Worm (Caenorhabditis elegans) whole organism, young adult: ENCODE measurements around the gene Y44A6D.1.

Experiments
- B0035.1 ChIP-seq: sonication (generic microtip); optimal IDR thresholded peaks from 2 replicates; lab custom pipeline; 2016; ENCODE audit warnings: missing genetic modification characterization, mild to moderate bottlenecking, missing compliant biosample characterization, missing genotype, missing genetic modification reagents
- C06A6.2 ChIP-seq: fragments of 200-800 bp; sonication (Bioruptor generic); conservative IDR thresholded peaks from 2 replicates; pipeline ENCODE4 v1.3.6; 2022; ENCODE audit warnings: missing genetic modification characterization, missing compliant biosample characterization
- D2030.7 ChIP-seq: fragments of 200-800 bp; sonication (Bioruptor generic); IDR thresholded peaks from 2 replicates; pipeline ENCODE4 v1.3.6; 2022; ENCODE audit warnings: missing genetic modification reagents, missing genetic modification characterization, missing compliant biosample characterization
- F23B12.7 ChIP-seq: sonication (generic microtip); optimal IDR thresholded peaks from 2 replicates; lab custom pipeline; 2017; ENCODE audit warnings: missing genetic modification characterization, mild to moderate bottlenecking, missing compliant biosample characterization, antibody characterized with exemption, moderate library complexity; ENCODE audit not compliant: insufficient read depth
- F33H1.4 ChIP-seq: fragments of 200-800 bp; sonication (Bioruptor generic); IDR thresholded peaks from 2 replicates; pipeline ENCODE4 v1.3.6; 2022; ENCODE audit warnings: missing genetic modification reagents, missing genetic modification characterization, missing compliant biosample characterization
- F37B4.10 ChIP-seq: fragments of 200-800 bp; sonication (Bioruptor generic); IDR thresholded peaks from 2 replicates; pipeline ENCODE4 v1.3.6; 2022; ENCODE audit warnings: missing genetic modification characterization, missing compliant biosample characterization
- F49E8.2 ChIP-seq: sonication (generic microtip); optimal IDR thresholded peaks from 3 replicates; lab custom pipeline; 2017; ENCODE audit warnings: missing genetic modification characterization, mild to moderate bottlenecking, missing compliant biosample characterization, antibody characterized with exemption, moderate library complexity; ENCODE audit not compliant: insufficient read depth
- K12H6.12 ChIP-seq: fragments of 200-800 bp; sonication (Bioruptor generic); optimal IDR thresholded peaks from 2 replicates; lab custom pipeline; 2018; ENCODE audit warnings: mild to moderate bottlenecking, missing genetic modification characterization, missing compliant biosample characterization
- Y95B8A.8 ChIP-seq: fragments of 200-800 bp; sonication (Bioruptor generic); IDR thresholded peaks from 2 replicates; pipeline ENCODE4 v1.3.6; 2022; ENCODE audit warnings: missing genetic modification reagents, missing genetic modification characterization, missing compliant biosample characterization
- aptf-2 ChIP-seq: fragments of 200-800 bp; sonication (Bioruptor generic); conservative IDR thresholded peaks from 2 replicates; pipeline ENCODE4 v1.3.6; 2022; ENCODE audit warnings: missing genetic modification reagents, missing genetic modification characterization, missing compliant biosample characterization
- ceh-91 ChIP-seq: fragments of 200-800 bp; sonication (Bioruptor generic); IDR thresholded peaks from 2 replicates; pipeline ENCODE4 v1.3.6; 2022; ENCODE audit warnings: missing genetic modification reagents, missing genetic modification characterization, missing compliant biosample characterization
- chd-7 ChIP-seq: sonication (generic microtip); optimal IDR thresholded peaks from 2 replicates; lab custom pipeline; 2016; ENCODE audit warnings: mild to moderate bottlenecking, missing genetic modification characterization, moderate library complexity, missing compliant biosample characterization
- die-1 ChIP-seq: sonication (generic microtip); optimal IDR thresholded peaks from 2 replicates; lab custom pipeline; 2016; ENCODE audit warnings: missing genotype, mild to moderate bottlenecking, missing genetic modification characterization, missing compliant biosample characterization
- dpff-1 ChIP-seq: sonication (generic microtip); optimal IDR thresholded peaks from 2 replicates; lab custom pipeline; 2017; ENCODE audit warnings: mild to moderate bottlenecking, missing genetic modification characterization, missing compliant biosample characterization
- egl-18 ChIP-seq: fragments of 200-800 bp; sonication (Bioruptor generic); IDR thresholded peaks from 2 replicates; pipeline ENCODE4 v1.3.6; 2022; ENCODE audit warnings: missing genetic modification reagents, missing genetic modification characterization, missing compliant biosample characterization
- ets-4 ChIP-seq: fragments of 200-800 bp; sonication (Bioruptor generic); optimal IDR thresholded peaks from 2 replicates; lab custom pipeline; 2018; ENCODE audit warnings: mild to moderate bottlenecking, missing genetic modification characterization, missing compliant biosample characterization
- him-1 ChIP-seq: sonication (generic microtip); optimal IDR thresholded peaks from 2 replicates; lab custom pipeline; 2016; ENCODE audit warnings: missing genotype, missing genetic modification reagents, missing genetic modification characterization, missing compliant biosample characterization
- hlh-26 ChIP-seq: fragments of 200-800 bp; sonication (Bioruptor generic); conservative IDR thresholded peaks from 2 replicates; pipeline ENCODE4 v1.3.6; 2022; ENCODE audit warnings: missing genetic modification reagents, missing genetic modification characterization, missing compliant biosample characterization
- hmg-1.2 ChIP-seq: fragments of 200-800 bp; sonication (Bioruptor generic); IDR thresholded peaks from 2 replicates; pipeline ENCODE4 v1.3.6; 2022; ENCODE audit warnings: missing genetic modification reagents, missing genetic modification characterization, missing compliant biosample characterization
- lin-35 ChIP-seq, 3 experiments: fragments of 150-350 bp in 2 of 3; sonication (generic microtip) in 1 of 3; optimal IDR thresholded peaks; 2 replicates each; lab custom pipeline; 2014 to 2018; ENCODE audit warnings: missing biosample characterization in 3 of 3, missing genetic modification characterization in 3 of 3, missing genetic modification reagents in 3 of 3
- lir-1 ChIP-seq: fragments of 200-800 bp; sonication (Bioruptor generic); conservative IDR thresholded peaks from 2 replicates; pipeline ENCODE4 v1.3.6; 2022; ENCODE audit warnings: missing genetic modification reagents, missing genetic modification characterization, missing compliant biosample characterization
- madf-3 ChIP-seq: fragments of 200-800 bp; sonication (Bioruptor generic); IDR thresholded peaks from 2 replicates; pipeline ENCODE4 v1.3.6; 2022; ENCODE audit warnings: missing genetic modification reagents, missing genetic modification characterization, missing compliant biosample characterization
- madf-8 ChIP-seq: fragments of 200-800 bp; sonication (Bioruptor generic); conservative IDR thresholded peaks from 2 replicates; pipeline ENCODE4 v1.3.6; 2022; ENCODE audit warnings: missing genetic modification reagents, missing genetic modification characterization, missing compliant biosample characterization
- mcd-1 ChIP-seq: fragments of 200-800 bp; sonication (Bioruptor generic); IDR thresholded peaks from 2 replicates; pipeline ENCODE4 v1.3.6; 2022; ENCODE audit warnings: missing genetic modification reagents, missing genetic modification characterization, missing compliant biosample characterization
- mxl-1 ChIP-seq: sonication (generic microtip); optimal IDR thresholded peaks from 2 replicates; lab custom pipeline; 2016; ENCODE audit warnings: missing genetic modification characterization, missing compliant biosample characterization
- nfya-1 ChIP-seq: sonication (generic microtip); optimal IDR thresholded peaks from 2 replicates; lab custom pipeline; 2017; ENCODE audit warnings: antibody characterized with exemption, missing compliant biosample characterization, missing genetic modification characterization, borderline replicate concordance; ENCODE audit not compliant: insufficient read depth
- nhr-90 ChIP-seq: sonication (generic microtip); optimal IDR thresholded peaks from 2 replicates; lab custom pipeline; 2016; ENCODE audit warnings: missing genotype, mild to moderate bottlenecking, missing genetic modification characterization, missing compliant biosample characterization
- pbrm-1 ChIP-seq: fragments of 200-800 bp; sonication (Bioruptor generic); IDR thresholded peaks from 2 replicates; pipeline ENCODE4 v1.3.6; 2022; ENCODE audit warnings: missing genetic modification reagents, missing genetic modification characterization, missing compliant biosample characterization
- rpc-1 ChIP-seq, 2 experiments: fragments of 150-350 bp in 1 of 2; sonication (generic microtip) in 1 of 2; optimal IDR thresholded peaks; 2 replicates each; lab custom pipeline; 2014 to 2018; ENCODE audit warnings: missing biosample characterization in 1 of 2, missing genetic modification characterization in 1 of 2, missing genetic modification reagents in 1 of 2, missing genotype in 1 of 2
- snpc-1.3 ChIP-seq: sonication (generic microtip); optimal IDR thresholded peaks from 2 replicates; lab custom pipeline; 2017; ENCODE audit warnings: missing genetic modification characterization, mild to moderate bottlenecking, missing compliant biosample characterization, antibody characterized with exemption, moderate library complexity, missing genotype, missing genetic modification reagents; ENCODE audit not compliant: insufficient read depth
- snpc-3.4 ChIP-seq: sonication (generic microtip); optimal IDR thresholded peaks from 2 replicates; lab custom pipeline; 2017; ENCODE audit warnings: missing genetic modification characterization, mild to moderate bottlenecking, missing compliant biosample characterization, antibody characterized with exemption, moderate library complexity, missing genotype, missing genetic modification reagents
- snpc-4 ChIP-seq, 5 experiments: fragments of 150-350 bp in 1 of 5; sonication (generic microtip) in 4 of 5; optimal IDR thresholded peaks; 2 replicates each; lab custom pipeline; 2014 to 2018; ENCODE audit warnings: missing genetic modification characterization in 5 of 5, missing biosample characterization in 3 of 5, antibody characterized with exemption in 2 of 5, mild to moderate bottlenecking in 2 of 5, missing compliant biosample characterization in 2 of 5, missing genotype in 2 of 5, moderate library complexity in 2 of 5, missing genetic modification reagents in 1 of 5
- somi-1 ChIP-seq: fragments of 200-800 bp; sonication (Bioruptor generic); optimal IDR thresholded peaks from 2 replicates; lab custom pipeline; 2018; ENCODE audit warnings: mild to moderate bottlenecking, missing genetic modification characterization, missing compliant biosample characterization
- tbp1 ChIP-seq: fragments of 200-800 bp; sonication (Bioruptor generic); optimal IDR thresholded peaks from 2 replicates; lab custom pipeline; 2018; ENCODE audit warnings: mild to moderate bottlenecking, missing genetic modification characterization, missing compliant biosample characterization
- unc-130 ChIP-seq: sonication (generic microtip); optimal IDR thresholded peaks from 2 replicates; lab custom pipeline; 2016; ENCODE audit warnings: missing genetic modification reagents, missing genetic modification characterization, missing compliant biosample characterization
- zfh-2 ChIP-seq: fragments of 200-800 bp; sonication (Bioruptor generic); conservative IDR thresholded peaks from 2 replicates; pipeline ENCODE4 v1.3.6; 2022; ENCODE audit warnings: missing genetic modification reagents, missing genetic modification characterization, missing compliant biosample characterization
- ztf-25 ChIP-seq: fragments of 200-800 bp; sonication (Bioruptor generic); IDR thresholded peaks from 2 replicates; pipeline ENCODE4 v1.3.6; 2022; ENCODE audit warnings: missing genetic modification reagents, missing genetic modification characterization, missing compliant biosample characterization
- ztf-26 ChIP-seq: sonication (generic microtip); optimal IDR thresholded peaks from 2 replicates; lab custom pipeline; 2017; ENCODE audit warnings: missing genetic modification characterization, missing compliant biosample characterization
- ztf-3 ChIP-seq: fragments of 200-800 bp; sonication (Bioruptor generic); optimal IDR thresholded peaks from 2 replicates; lab custom pipeline; 2018; ENCODE audit warnings: mild to moderate bottlenecking, missing genetic modification characterization, missing compliant biosample characterization
- ztf-6 ChIP-seq: fragments of 200-800 bp; sonication (Bioruptor generic); IDR thresholded peaks from 2 replicates; pipeline ENCODE4 v1.3.6; 2022; ENCODE audit warnings: missing genetic modification reagents, missing genetic modification characterization, missing compliant biosample characterization

Y44A6D.1 gene

DNA sequence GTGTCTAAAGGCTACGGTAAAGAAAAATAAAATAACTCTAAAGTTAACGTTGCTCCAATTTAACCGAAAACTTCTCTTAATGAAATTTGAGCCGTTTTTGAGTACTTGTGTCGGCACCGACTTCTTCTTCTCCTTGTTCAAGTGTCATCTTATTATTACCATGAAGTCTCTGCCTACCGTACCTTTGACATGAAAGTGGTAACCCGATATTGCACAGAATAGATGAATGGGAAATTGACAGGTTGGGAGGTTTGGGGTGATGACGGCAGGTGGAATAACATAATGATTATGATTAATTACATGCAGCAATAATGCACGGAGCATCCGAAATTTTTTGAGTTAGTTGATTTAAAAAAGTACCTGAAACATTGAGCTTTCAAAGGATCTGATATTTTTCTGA lies 43.0 kb downstream of the Y44A6D.1 start (continued):
- TF ChIP-seq snpc-1.3 (tag; lab: Kevin White, UChicago): no peak
- no peak for TF ChIP-seq madf-8 (GFP tag; lab: Robert Waterston, UW)
- no peak for TF ChIP-seq nhr-90 (tag; lab: Kevin White, UChicago)
- no peak for TF ChIP-seq pbrm-1 (GFP tag; lab: Robert Waterston, UW)

DNA sequence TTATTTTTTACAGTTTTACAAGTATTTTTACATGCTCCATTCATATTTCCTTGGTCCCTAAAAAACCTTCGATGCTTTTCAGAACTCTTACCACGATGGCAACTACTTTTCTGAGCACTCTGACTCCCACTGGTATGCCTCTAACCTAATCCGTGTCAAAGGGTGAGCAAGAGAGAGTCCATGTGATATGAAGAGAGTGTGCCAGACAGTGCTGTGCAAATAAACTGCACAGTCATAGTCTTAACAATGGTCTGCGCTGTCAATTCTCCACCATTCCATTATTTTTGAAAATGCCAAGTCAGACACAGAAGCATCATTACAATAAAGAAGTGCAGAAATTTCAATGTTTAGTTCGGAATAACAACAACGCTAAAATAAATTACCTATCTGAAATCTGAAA lies 44.6 kb downstream of the Y44A6D.1 start:
- no peak for TF ChIP-seq nfya-1 (tag; lab: Kevin White, UChicago)
- no peak for TF ChIP-seq ztf-26 (tag; lab: Kevin White, UChicago)
- TF ChIP-seq hlh-26: no peak
- TF ChIP-seq snpc-4 (GFP tag; optimal IDR thresholded peaks at IDR 0.05; lab: Kevin White, UChicago): no peak
- TF ChIP-seq snpc-4 (tag; optimal IDR thresholded peaks at IDR 0.05; lab: Kevin White, UChicago): no peak
- TF ChIP-seq ceh-91 (GFP tag; lab: Robert Waterston, UW): no peak
- no peak for TF ChIP-seq madf-8 (GFP tag; lab: Robert Waterston, UW)
- no peak for TF ChIP-seq ztf-3 (GFP tag; lab: Kevin White, UChicago)

DNA sequence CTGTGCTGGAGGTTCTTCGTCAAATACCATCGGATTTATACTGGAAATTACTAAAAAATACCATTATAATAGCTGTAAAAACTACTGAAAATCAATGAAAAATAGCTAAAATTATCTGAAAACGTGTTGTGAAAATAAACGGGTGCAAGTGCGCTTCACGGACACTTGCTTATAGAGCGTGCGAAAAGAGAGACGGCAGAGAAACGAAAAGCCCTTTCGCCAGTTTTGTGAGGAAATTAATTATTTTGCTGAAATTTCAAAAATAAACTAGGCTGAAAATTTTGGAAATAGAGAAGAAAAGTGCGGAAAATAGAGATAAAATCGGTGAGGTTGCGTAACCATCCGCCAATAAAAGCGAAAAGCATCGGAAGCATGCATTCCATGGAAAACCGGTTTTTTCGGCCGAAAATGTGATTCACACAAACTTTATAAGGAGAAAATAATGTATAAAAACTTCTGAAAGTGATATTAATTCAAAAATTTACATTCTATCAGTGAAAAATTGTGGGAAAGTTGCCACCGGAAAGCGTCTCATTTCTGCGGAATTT lies 45.5 kb downstream of the Y44A6D.1 start, which contains the start of gene dnj-25:
dnj-25 (minus strand) TSS at position 57 of the 548 bp plus-strand sequence.
- TF ChIP-seq B0035.1: no peak
- peak; percentile 90 for TF ChIP-seq hmg-1.2 (GFP tag; lab: Robert Waterston, UW)
- no peak for TF ChIP-seq egl-18
- no peak for TF ChIP-seq snpc-3.4 (tag; lab: Kevin White, UChicago)
- no peak for TF ChIP-seq ztf-25 (GFP tag; lab: Robert Waterston, UW)
- no peak for TF ChIP-seq madf-3
- no peak for TF ChIP-seq K12H6.12 (tag; lab: Kevin White, UChicago)
- no peak for TF ChIP-seq zfh-2
- TF ChIP-seq F23B12.7: peak; percentile 20
- no peak for TF ChIP-seq him-1 (tag; lab: Kevin White, UChicago)
- TF ChIP-seq mcd-1: peak; percentile 62
- TF ChIP-seq dpff-1 (tag; lab: Kevin White, UChicago): no peak
- no peak for TF ChIP-seq C06A6.2 (GFP tag; lab: Robert Waterston, UW)
- TF ChIP-seq aptf-2 (GFP tag; lab: Robert Waterston, UW): no peak
- TF ChIP-seq F49E8.2: no peak
- TF ChIP-seq tbp1 (GFP tag; lab: Kevin White, UChicago): no peak
- no peak for TF ChIP-seq somi-1 (GFP tag; lab: Kevin White, UChicago)
- TF ChIP-seq D2030.7 (GFP tag; lab: Robert Waterston, UW): no peak
- TF ChIP-seq, all 124 proteins: peak for 3

DNA sequence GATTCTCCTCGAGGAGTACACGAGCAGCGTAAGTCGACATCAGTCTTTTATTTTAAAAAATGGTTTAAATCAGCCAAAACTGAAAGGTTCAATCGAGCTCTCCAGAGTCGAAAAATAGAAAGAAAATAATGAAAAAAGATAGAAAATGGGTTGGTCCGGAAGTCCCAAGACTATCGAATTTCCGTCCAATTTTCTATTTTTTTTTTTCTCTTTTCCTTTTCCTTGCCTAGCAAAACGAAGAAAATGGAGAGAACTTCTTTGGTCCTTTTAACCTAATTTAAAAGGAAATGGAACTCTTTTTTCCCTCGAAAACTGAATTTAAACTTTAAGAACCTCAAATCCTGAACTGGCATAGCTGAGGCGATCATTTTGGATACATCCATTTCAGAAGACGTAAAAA lies 50.4 kb downstream of the Y44A6D.1 start:
- TF ChIP-seq ets-4 (GFP tag; lab: Kevin White, UChicago) (no peak), lir-1 (GFP tag; lab: Robert Waterston, UW) (no peak), F33H1.4 (no peak), F37B4.10 (GFP tag; lab: Robert Waterston, UW) (no peak), die-1 (tag; lab: Kevin White, UChicago) (no peak), lin-35 (GFP tag; optimal IDR thresholded peaks at IDR 0.05; lab: Kevin White, UChicago) (no peak), him-1 (tag; lab: Kevin White, UChicago) (no peak), chd-7 (tag; lab: Kevin White, UChicago) (no peak), unc-130 (no peak), Y95B8A.8 (no peak), ztf-6 (no peak), mxl-1 (no peak), rpc-1 (optimal IDR thresholded peaks at IDR 0.05; lab: Kevin White, UChicago) (no peak), rpc-1 (tag; optimal IDR thresholded peaks at IDR 0.05; lab: Kevin White, UChicago) (no peak)
